Worm (Caenorhabditis elegans) whole organism, L4 larva: ENCODE data around the gene tebp-1.

Source experiments
- D1046.2 ChIP-seq: fragments of 200-800 bp; sonication (Bioruptor generic); IDR thresholded peaks from 2 replicates; pipeline ENCODE4 v1.3.6; 2022; ENCODE audit warnings: missing genetic modification characterization, missing compliant biosample characterization
- F10B5.3 ChIP-seq: sonication (generic microtip); optimal IDR thresholded peaks from 2 replicates; lab custom pipeline; 2016; ENCODE audit warnings: mild to moderate bottlenecking, missing genetic modification characterization, missing compliant biosample characterization
- F49E8.2 ChIP-seq: sonication (generic microtip); optimal IDR thresholded peaks from 2 replicates; lab custom pipeline; 2016; ENCODE audit warnings: missing compliant biosample characterization, mild to moderate bottlenecking, missing genetic modification characterization, borderline replicate concordance
- R02D3.7 ChIP-seq: fragments of 150-350 bp; sonication (generic microtip); optimal IDR thresholded peaks from 3 replicates; lab custom pipeline; 2014; ENCODE audit warnings: missing biosample characterization, missing genetic modification characterization
- T26A8.4 ChIP-seq: fragments of 200-800 bp; sonication (Bioruptor generic); IDR thresholded peaks from 2 replicates; pipeline ENCODE4 v1.3.6; 2022; ENCODE audit warnings: missing genetic modification characterization, missing compliant biosample characterization
- ZK546.5 ChIP-seq, 2 experiments: sonication (generic microtip); optimal IDR thresholded peaks; 2 replicates each; lab custom pipeline; 2017; ENCODE audit warnings: missing biosample characterization in 2 of 2, missing genetic modification characterization in 2 of 2
- aha-1 ChIP-seq: fragments of 150-350 bp; peaks from one replicate; lab custom pipeline; 2014; ENCODE audit warnings: missing biosample characterization, missing genetic modification characterization
- arid-1 ChIP-seq: fragments of 200-800 bp; sonication (Bioruptor generic); conservative IDR thresholded peaks from 2 replicates; pipeline ENCODE4 v1.3.6; 2022; ENCODE audit warnings: missing genetic modification reagents, missing genetic modification characterization, missing compliant biosample characterization
- daf-16 ChIP-seq, 3 experiments: sonication (generic microtip); optimal IDR thresholded peaks; 2 replicates each; lab custom pipeline; 2016 to 2017; ENCODE audit warnings: missing genetic modification characterization in 3 of 3, missing genetic modification reagents in 3 of 3, mild to moderate bottlenecking in 2 of 3, missing compliant biosample characterization in 2 of 3, missing biosample characterization in 1 of 3, moderate library complexity in 1 of 3
- dpl-1 ChIP-seq: fragments of 150-350 bp; optimal IDR thresholded peaks from 2 replicates; lab custom pipeline; 2014; ENCODE audit warnings: missing biosample characterization, missing genetic modification reagents, missing genetic modification characterization
- dve-1 ChIP-seq: sonication (generic microtip); optimal IDR thresholded peaks from 2 replicates; lab custom pipeline; 2017; ENCODE audit warnings: antibody characterized with exemption, mild to moderate bottlenecking, missing genetic modification characterization, missing compliant biosample characterization; ENCODE audit not compliant: insufficient read depth
- fkh-10 ChIP-seq: fragments of 150-350 bp; optimal IDR thresholded peaks from 2 replicates; lab custom pipeline; 2014; ENCODE audit warnings: missing biosample characterization, missing genetic modification reagents, missing genetic modification characterization
- hif-1 ChIP-seq, 2 experiments: sonication (generic microtip); optimal IDR thresholded peaks; 2 replicates each; lab custom pipeline; 2016 to 2017; ENCODE audit warnings: missing compliant biosample characterization in 2 of 2, missing genetic modification characterization in 2 of 2, missing genetic modification reagents in 2 of 2, missing genotype in 2 of 2, mild to moderate bottlenecking in 1 of 2
- hlh-30 ChIP-seq: sonication (generic microtip); optimal IDR thresholded peaks from 2 replicates; lab custom pipeline; 2017; ENCODE audit warnings: antibody characterized with exemption, mild to moderate bottlenecking, missing genetic modification characterization, missing compliant biosample characterization; ENCODE audit not compliant: insufficient read depth
- hmg-1.1 ChIP-seq: fragments of 200-800 bp; sonication (Bioruptor generic); IDR thresholded peaks from 2 replicates; pipeline ENCODE4 v1.3.6; 2022; ENCODE audit warnings: missing genetic modification reagents, missing genetic modification characterization, missing compliant biosample characterization
- jun-1 ChIP-seq: fragments of 150-350 bp; optimal IDR thresholded peaks from 2 replicates; lab custom pipeline; 2014; ENCODE audit warnings: missing biosample characterization, missing genetic modification reagents, missing genetic modification characterization
- lin-1 ChIP-seq: fragments of 200-800 bp; sonication (Bioruptor generic); IDR thresholded peaks from 2 replicates; pipeline ENCODE4 v1.3.6; 2022; ENCODE audit warnings: missing genetic modification reagents, missing genetic modification characterization, missing compliant biosample characterization
- lin-38 ChIP-seq: fragments of 200-800 bp; sonication (Bioruptor generic); IDR thresholded peaks from 2 replicates; pipeline ENCODE4 v1.3.6; 2022; ENCODE audit warnings: missing genetic modification reagents, missing genetic modification characterization, missing compliant biosample characterization
- lin-39 ChIP-seq: fragments of 150-350 bp; optimal IDR thresholded peaks from 2 replicates; lab custom pipeline; 2014; ENCODE audit warnings: missing biosample characterization, missing genetic modification reagents, missing genetic modification characterization
- lsy-2 ChIP-seq, 2 experiments: fragments of 150-350 bp in 1 of 2; sonication (generic microtip) in 1 of 2; optimal IDR thresholded peaks; 2 replicates each; lab custom pipeline; 2014 to 2017; ENCODE audit warnings: missing biosample characterization in 2 of 2, missing genetic modification characterization in 2 of 2
- mdl-1 ChIP-seq, 2 experiments: fragments of 150-350 bp in 1 of 2; sonication (generic microtip) in 1 of 2; optimal IDR thresholded peaks; 2 replicates each; lab custom pipeline; 2014 to 2017; ENCODE audit warnings: missing biosample characterization in 2 of 2, missing genetic modification characterization in 2 of 2
- mep-1 ChIP-seq: fragments of 150-350 bp; sonication (generic microtip); optimal IDR thresholded peaks from 3 replicates; lab custom pipeline; 2014; ENCODE audit warnings: missing biosample characterization, missing genetic modification characterization
- mes-2 ChIP-seq: sonication (generic microtip); optimal IDR thresholded peaks from 2 replicates; lab custom pipeline; 2016; ENCODE audit warnings: missing genotype, mild to moderate bottlenecking, missing genetic modification characterization, missing compliant biosample characterization; ENCODE audit not compliant: poor library complexity, severe bottlenecking
- mxl-3 ChIP-seq: fragments of 200-800 bp; sonication (Bioruptor generic); optimal IDR thresholded peaks from 2 replicates; lab custom pipeline; 2018; ENCODE audit warnings: mild to moderate bottlenecking, missing genetic modification characterization, missing compliant biosample characterization
- nhr-10 ChIP-seq: fragments of 150-350 bp; optimal IDR thresholded peaks from 2 replicates; lab custom pipeline; 2014; ENCODE audit warnings: missing biosample characterization, missing genetic modification characterization
- nhr-11 ChIP-seq: fragments of 150-350 bp; optimal IDR thresholded peaks from 2 replicates; lab custom pipeline; 2014; ENCODE audit warnings: missing biosample characterization, missing genetic modification characterization
- nhr-25 ChIP-seq: sonication (generic microtip); optimal IDR thresholded peaks from 2 replicates; lab custom pipeline; 2017; ENCODE audit warnings: missing genetic modification characterization, mild to moderate bottlenecking, missing compliant biosample characterization, antibody characterized with exemption, moderate library complexity, borderline replicate concordance; ENCODE audit not compliant: insufficient read depth
- nhr-28 ChIP-seq: fragments of 150-350 bp; optimal IDR thresholded peaks from 2 replicates; lab custom pipeline; 2014; ENCODE audit warnings: missing biosample characterization, missing genetic modification characterization
- nhr-41 ChIP-seq: fragments of 200-800 bp; sonication (Bioruptor generic); IDR thresholded peaks from 2 replicates; pipeline ENCODE4 v1.3.6; 2022; ENCODE audit warnings: missing genetic modification reagents, missing genetic modification characterization, missing compliant biosample characterization
- nhr-42 ChIP-seq: fragments of 200-800 bp; sonication (Bioruptor generic); IDR thresholded peaks from 2 replicates; pipeline ENCODE4 v1.3.6; 2022; ENCODE audit warnings: missing genetic modification characterization, missing compliant biosample characterization
- nhr-6 ChIP-seq: fragments of 150-350 bp; optimal IDR thresholded peaks from 2 replicates; lab custom pipeline; 2014; ENCODE audit warnings: missing biosample characterization, missing genetic modification characterization
- nhr-77 ChIP-seq: fragments of 150-350 bp; optimal IDR thresholded peaks from 2 replicates; lab custom pipeline; 2014; ENCODE audit warnings: missing biosample characterization, missing genetic modification characterization
- pha-4 ChIP-seq, 2 experiments: fragments of 150-350 bp in 1 of 2; fragments of 200-800 bp in 1 of 2; sonication (Bioruptor generic) in 1 of 2; IDR thresholded peaks in 1 of 2; optimal IDR thresholded peaks in 1 of 2; 2 replicates each; pipeline versions ENCODE4 v1.3.6 to Lab custom; 2014 to 2022; ENCODE audit warnings: missing genetic modification characterization in 2 of 2, missing genetic modification reagents in 2 of 2, missing biosample characterization in 1 of 2, missing compliant biosample characterization in 1 of 2
- rbr-2 ChIP-seq: sonication (generic microtip); optimal IDR thresholded peaks from 2 replicates; lab custom pipeline; 2016; ENCODE audit warnings: missing genotype, missing genetic modification characterization, missing compliant biosample characterization
- sdz-12 ChIP-seq: fragments of 200-800 bp; sonication (Bioruptor generic); optimal IDR thresholded peaks from 2 replicates; lab custom pipeline; 2018; ENCODE audit warnings: mild to moderate bottlenecking, missing genetic modification characterization, missing compliant biosample characterization
- spr-1 ChIP-seq: sonication (generic microtip); optimal IDR thresholded peaks from 2 replicates; lab custom pipeline; 2016; ENCODE audit warnings: mild to moderate bottlenecking, missing genetic modification characterization, missing compliant biosample characterization
- unc-39 ChIP-seq: sonication (generic microtip); optimal IDR thresholded peaks from 2 replicates; lab custom pipeline; 2017; ENCODE audit warnings: missing biosample characterization, missing genetic modification characterization
- unc-62 ChIP-seq, 3 experiments: fragments of 150-350 bp in 1 of 3; sonication (generic microtip); optimal IDR thresholded peaks in 2 of 3; peaks in 1 of 3; 1 replicate in 1 of 3; 2 replicates in 2 of 3; lab custom pipeline; 2014 to 2017; ENCODE audit warnings: missing biosample characterization in 3 of 3, missing genetic modification characterization in 3 of 3, missing genetic modification reagents in 3 of 3, missing genotype in 1 of 3
- zfp-3 ChIP-seq: fragments of 200-800 bp; sonication (Bioruptor generic); conservative IDR thresholded peaks from 2 replicates; pipeline ENCODE4 v1.3.6; 2022; ENCODE audit warnings: missing genetic modification reagents, missing genetic modification characterization, missing compliant biosample characterization
- zip-11 ChIP-seq: fragments of 200-800 bp; sonication (Bioruptor generic); IDR thresholded peaks from 2 replicates; pipeline ENCODE4 v1.3.6; 2022; ENCODE audit warnings: missing genetic modification characterization, missing compliant biosample characterization
- zip-2 ChIP-seq: fragments of 150-350 bp; optimal IDR thresholded peaks from 2 replicates; lab custom pipeline; 2014; ENCODE audit warnings: missing biosample characterization, missing genetic modification characterization
- ztf-7 ChIP-seq: fragments of 150-350 bp; optimal IDR thresholded peaks from 2 replicates; lab custom pipeline; 2014; ENCODE audit warnings: missing biosample characterization, missing genetic modification characterization

tebp-1 gene

ce11 chrII:14383644-14384043 is 21.8 kb downstream of the tebp-1 start, which contains the start of gene mes-2 (continued):
- TF ChIP-seq jun-1, result no peak
- TF ChIP-seq zip-2 (tag; lab: Kevin White, UChicago), result peak; percentile 28
- TF ChIP-seq nhr-25 (tag; lab: Kevin White, UChicago), result no peak
- peak; percentile 88 for TF ChIP-seq nhr-42 (GFP tag; lab: Robert Waterston, UW)
- TF ChIP-seq ZK546.5 (tag; optimal IDR thresholded peaks at IDR 0.05; lab: Kevin White, UChicago), result no peak
- peak; percentile 41 for TF ChIP-seq ztf-7 (tag; lab: Kevin White, UChicago)
- TF ChIP-seq mxl-3 (GFP tag; lab: Kevin White, UChicago), result no peak
- TF ChIP-seq T26A8.4 (GFP tag; lab: Robert Waterston, UW), result peak; percentile 45; the same call in 1 of the 2 replicates

ce11 chrII:14388213-14388612 is 26.4 kb downstream of the tebp-1 start, which contains the start of gene F26H11.8:
Gene F26H11.8 (plus strand): TSS chrII:14388513.
- TF ChIP-seq hif-1 (tag; optimal IDR thresholded peaks at IDR 0.05; lab: Kevin White, UChicago), result no peak
- peak; percentile 64 for TF ChIP-seq aha-1 (tag; lab: Kevin White, UChicago)

ce11 chrII:14390036-14390763 is 28.4 kb downstream of the tebp-1 start, which contains the start of the genes kbp-3 and nurf-1:
Gene kbp-3 (minus strand): TSS chrII:14390078.
Gene nurf-1 (plus strand): TSS chrII:14390713.
- TF ChIP-seq lin-38 (peak; percentile 72), spr-1 (tag; lab: Kevin White, UChicago) (no peak), sdz-12 (GFP tag; lab: Kevin White, UChicago) (no peak), lsy-2 (tag; optimal IDR thresholded peaks at IDR 0.05; lab: Kevin White, UChicago) (peak in 1 of 2 experiments; percentile 76), arid-1 (GFP tag; lab: Robert Waterston, UW) (no peak), zip-11 (no peak), T26A8.4 (GFP tag; lab: Robert Waterston, UW) (no peak), nhr-41 (GFP tag; lab: Robert Waterston, UW) (no peak), D1046.2 (GFP tag; lab: Robert Waterston, UW) (no peak), lin-1 (GFP tag; lab: Robert Waterston, UW) (no peak), F10B5.3 (tag; lab: Kevin White, UChicago) (no peak), nhr-11 (tag; lab: Kevin White, UChicago) (peak; percentile 45), nhr-6 (tag; lab: Kevin White, UChicago) (peak; percentile 72), aha-1 (tag; lab: Kevin White, UChicago) (peak; percentile 94), dve-1 (peak; percentile 29), nhr-10 (tag; lab: Kevin White, UChicago) (no peak), rbr-2 (tag; lab: Kevin White, UChicago) (peak; percentile 33), F49E8.2 (tag; lab: Kevin White, UChicago) (no peak), dpl-1 (GFP tag; lab: Kevin White, UChicago) (peak; percentile 88), fkh-10 (GFP tag; lab: Kevin White, UChicago) (peak; percentile 25), lin-39 (tag; lab: Kevin White, UChicago) (no peak), unc-62 (GFP tag; optimal IDR thresholded peaks at IDR 0.05 in 1 of 2; lab: Kevin White, UChicago) (peak in 1 of 2 experiments; percentile 2), unc-62 (tag; optimal IDR thresholded peaks at IDR 0.05; lab: Kevin White, UChicago) (no peak), hif-1 (tag; optimal IDR thresholded peaks at IDR 0.05; lab: Kevin White, UChicago) (peak in 1 of 2 experiments; percentile 41), pha-4 (GFP tag; IDR thresholded peaks at IDR 0.05; lab: Robert Waterston, UW) (no peak), pha-4 (tag; optimal IDR thresholded peaks at IDR 0.05; lab: Kevin White, UChicago) (no peak), mes-2 (tag; lab: Kevin White, UChicago) (peak; percentile 95), nhr-77 (tag; lab: Kevin White, UChicago) (peak; percentile 45), hlh-30 (peak; percentile 61), mep-1 (tag; lab: Kevin White, UChicago) (peak; percentile 59), hmg-1.1 (peak; percentile 44; the same call in 1 of the 2 replicates), jun-1 (no peak), nhr-28 (tag; lab: Kevin White, UChicago) (no peak), unc-39 (no peak), zfp-3 (GFP tag; lab: Robert Waterston, UW) (no peak), ZK546.5 (tag; optimal IDR thresholded peaks at IDR 0.05; lab: Kevin White, UChicago) (no peak), R02D3.7 (tag; lab: Kevin White, UChicago) (no peak), mdl-1 (tag; optimal IDR thresholded peaks at IDR 0.05; lab: Kevin White, UChicago) (peak in 1 of 2 experiments; percentile 32), daf-16 (GFP tag; optimal IDR thresholded peaks at IDR 0.05; lab: Kevin White, UChicago) (no peak), daf-16 (tag; optimal IDR thresholded peaks at IDR 0.05; lab: Kevin White, UChicago) (peak; percentile 31)
